Worm (Caenorhabditis elegans): ENCODE results near the gene T10B5.3.

T10B5.3 gene

DNA sequence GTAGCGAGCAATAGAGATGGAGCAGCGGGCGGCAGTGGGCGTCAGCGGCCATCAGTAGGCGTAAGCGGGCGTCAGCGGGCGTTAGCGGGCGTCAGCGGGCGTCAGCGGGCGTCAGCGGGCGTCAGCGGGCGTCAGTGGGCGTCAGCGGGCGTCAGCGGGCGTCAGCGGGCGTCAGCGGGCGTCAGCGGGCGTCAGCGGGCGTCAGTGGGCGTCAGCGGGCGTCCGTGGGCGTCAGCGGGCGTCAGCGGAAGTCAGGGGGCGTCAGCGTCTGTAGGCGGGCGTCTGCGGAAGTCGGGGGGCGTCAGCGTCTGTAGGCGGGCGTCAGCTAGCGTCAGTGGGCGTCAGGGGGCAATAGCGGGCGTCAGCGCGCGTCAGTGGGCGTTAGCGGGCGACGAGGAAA lies 19.6 kb downstream of the T10B5.3 start:
- TF ChIP-seq sptf-1 (tag; optimal IDR thresholded peaks at IDR 0.05), result peak; percentile 25

ce11 chrV:1848590-1848989 lies 21.0 kb downstream of the T10B5.3 start:
- TF ChIP-seq ham-2 (GFP tag; optimal IDR thresholded peaks at IDR 0.05) (peak; percentile 71), ceh-43 (GFP tag; optimal IDR thresholded peaks at IDR 0.05) (no peak)

DNA sequence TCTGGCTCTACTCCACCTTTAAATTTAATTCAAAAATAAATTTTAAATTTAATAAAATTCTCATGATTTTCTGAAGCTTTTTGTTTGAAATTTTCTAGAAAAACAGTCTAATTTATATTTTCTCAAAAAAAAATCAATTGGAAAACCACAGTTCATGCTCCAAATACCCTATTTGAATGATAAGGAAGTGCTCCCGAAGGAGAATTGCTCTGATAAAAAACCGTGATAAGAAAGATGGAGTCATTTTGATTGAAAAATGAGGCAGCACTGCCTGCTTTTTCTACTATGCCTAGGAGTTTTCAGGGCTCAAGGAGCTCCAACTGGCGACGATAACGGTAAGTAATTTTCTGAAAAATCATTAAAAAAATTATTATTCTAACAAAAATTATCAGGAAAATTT lies 23.6 kb downstream of the T10B5.3 start, which contains the start of gene T10B5.7:
Gene T10B5.7, plus strand, starts transcription at position 225 of the 400 bp plus-strand sequence.
- TF ChIP-seq unc-62 (GFP tag; optimal IDR thresholded peaks at IDR 0.05) (no peak), nhr-28 (tag; optimal IDR thresholded peaks at IDR 0.05) (no peak), sptf-1 (tag; optimal IDR thresholded peaks at IDR 0.05) (no peak), ceh-83 (GFP tag; optimal IDR thresholded peaks at IDR 0.05) (no peak), ham-2 (GFP tag; optimal IDR thresholded peaks at IDR 0.05) (no peak), elt-1 (tag; optimal IDR thresholded peaks at IDR 0.05; ENCODE audit: borderline replicate concordance, insufficient read depth) (no peak), nhr-76 (tag; optimal IDR thresholded peaks at IDR 0.05) (no peak), lsy-2 (tag; optimal IDR thresholded peaks at IDR 0.05) (no peak), lin-32 (GFP tag; optimal IDR thresholded peaks at IDR 0.05) (no peak), snpc-4 (tag; optimal IDR thresholded peaks at IDR 0.05) (no peak), sem-2 (GFP tag; optimal IDR thresholded peaks at IDR 0.05) (no peak), mep-1 (tag; optimal IDR thresholded peaks at IDR 0.05) (no peak), ceh-39 (tag; optimal IDR thresholded peaks at IDR 0.05) (no peak), unc-120 (tag; optimal IDR thresholded peaks at IDR 0.05; ENCODE audit: poor library complexity, severe bottlenecking) (no peak)

DNA sequence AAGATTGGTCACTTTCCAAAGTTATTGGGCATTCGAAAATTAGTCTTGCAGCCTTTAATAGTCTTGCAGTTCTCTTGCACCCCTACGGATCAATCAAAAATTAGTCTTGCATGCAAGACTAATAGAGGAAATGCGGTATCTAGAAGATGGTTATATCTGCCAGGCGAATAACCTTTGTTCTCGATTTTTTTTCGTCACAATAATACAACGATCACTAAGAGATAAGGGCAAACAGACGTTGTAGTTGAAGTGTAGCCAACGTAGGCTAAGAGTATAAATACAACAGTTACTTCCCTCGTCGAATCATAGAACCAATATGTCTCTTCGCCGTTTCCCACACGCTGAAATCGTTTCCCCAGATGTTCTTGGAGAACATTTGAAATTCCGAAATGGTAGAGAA lies 27.8 kb downstream of the T10B5.3 start, which contains the start of gene T10B5.8:
Gene T10B5.8, plus strand, starts transcription at position 301 of the 400 bp plus-strand sequence.
- no peak for TF ChIP-seq flh-1 (GFP tag; optimal IDR thresholded peaks at IDR 0.05)
- no peak for TF ChIP-seq ham-2 (GFP tag; optimal IDR thresholded peaks at IDR 0.05)
- no peak for TF ChIP-seq ceh-39 (tag; optimal IDR thresholded peaks at IDR 0.05)
- no peak for TF ChIP-seq bed-3 (GFP tag; optimal IDR thresholded peaks at IDR 0.05)
- no peak for TF ChIP-seq unc-62 (GFP tag; optimal IDR thresholded peaks at IDR 0.05)
- TF ChIP-seq sptf-1 (tag; optimal IDR thresholded peaks at IDR 0.05), result no peak
- TF ChIP-seq nhr-237 (tag; optimal IDR thresholded peaks at IDR 0.05), result no peak

DNA sequence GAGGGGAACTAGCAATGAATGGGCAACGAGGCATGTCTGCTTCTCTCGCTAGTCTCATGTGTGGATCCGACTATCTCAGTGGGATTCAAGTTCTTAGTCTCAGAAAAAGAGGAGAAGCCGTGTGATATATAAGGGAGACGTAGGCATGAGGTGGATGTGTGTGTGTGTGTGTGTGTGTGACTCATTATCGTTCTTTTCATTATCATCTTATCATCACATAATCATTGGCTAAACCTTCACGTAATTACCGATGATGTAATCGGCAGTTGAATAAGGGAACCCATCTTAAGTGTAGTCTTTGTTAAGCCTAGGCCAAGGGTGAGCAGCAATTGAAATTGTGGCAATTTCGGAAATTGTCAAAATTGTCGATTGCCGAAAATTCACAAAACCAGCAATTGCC lies 39.6 kb downstream of the T10B5.3 start, which contains the start of gene Y32G9B.1:
Gene Y32G9B.1, minus strand, starts transcription at position 101 of the 400 bp plus-strand sequence.
- no peak for TF ChIP-seq blmp-1 (tag; optimal IDR thresholded peaks at IDR 0.05)

DNA sequence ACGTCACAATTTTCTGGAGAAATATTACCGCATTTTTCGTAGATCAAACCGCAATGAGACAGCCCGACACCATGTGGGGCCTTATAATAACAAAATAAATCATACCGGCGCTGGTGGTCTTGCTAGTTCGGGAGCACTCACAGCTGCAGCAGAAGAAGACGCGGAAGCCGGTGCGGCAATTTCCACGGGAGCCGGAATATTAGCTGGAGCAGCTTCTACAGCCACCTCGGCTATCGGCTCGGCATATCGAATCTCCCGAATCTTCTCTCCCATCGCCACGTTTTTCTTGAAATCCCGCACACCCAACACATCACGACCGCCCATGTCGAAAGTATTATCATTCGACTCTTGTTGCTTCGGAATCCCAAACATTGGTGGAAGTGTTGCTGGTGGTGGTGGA lies 45.1 kb downstream of the T10B5.3 start:
- TF ChIP-seq bed-3 (GFP tag; optimal IDR thresholded peaks at IDR 0.05), result no peak
- TF ChIP-seq flh-1 (GFP tag; optimal IDR thresholded peaks at IDR 0.05), result no peak

ce11 chrV:1821287-1821686 lies 48.3 kb downstream of the T10B5.3 start, which contains the start of the genes gly-7 and mrpl-39:
Gene gly-7, minus strand, starts transcription at chrV:1821323.
Gene mrpl-39, plus strand, starts transcription at chrV:1821579.
- TF ChIP-seq cnd-1 (tag; optimal IDR thresholded peaks at IDR 0.05), result no peak
- TF ChIP-seq blmp-1 (tag; optimal IDR thresholded peaks at IDR 0.05), result peak; percentile 29
- TF ChIP-seq flh-1 (GFP tag; optimal IDR thresholded peaks at IDR 0.05), result no peak
- TF ChIP-seq lsy-2 (tag; optimal IDR thresholded peaks at IDR 0.05), result no peak
- no peak for TF ChIP-seq nhr-28 (tag; optimal IDR thresholded peaks at IDR 0.05)
- TF ChIP-seq snpc-4 (tag; optimal IDR thresholded peaks at IDR 0.05), result no peak
- peak; percentile 5 for TF ChIP-seq nhr-237 (tag; optimal IDR thresholded peaks at IDR 0.05)
- TF ChIP-seq nhr-76 (tag; optimal IDR thresholded peaks at IDR 0.05), result no peak
- TF ChIP-seq pha-4 (tag; optimal IDR thresholded peaks at IDR 0.05), result no peak
- no peak for TF ChIP-seq sem-2 (GFP tag; optimal IDR thresholded peaks at IDR 0.05)
- peak; percentile 29 for TF ChIP-seq mls-2 (tag; optimal IDR thresholded peaks at IDR 0.05)
- TF ChIP-seq tbx-8 (GFP tag; optimal IDR thresholded peaks at IDR 0.05), result no peak
- TF ChIP-seq zip-8 (tag; optimal IDR thresholded peaks at IDR 0.05), result no peak
- TF ChIP-seq unc-62 (GFP tag; optimal IDR thresholded peaks at IDR 0.05), result no peak
- TF ChIP-seq ces-1 (GFP tag; optimal IDR thresholded peaks at IDR 0.05), result no peak
- peak; percentile 31 for TF ChIP-seq drap-1 (GFP tag; optimal IDR thresholded peaks at IDR 0.05)
- TF ChIP-seq mab-5 (tag; optimal IDR thresholded peaks at IDR 0.05), result no peak
- TF ChIP-seq elt-1 (tag; optimal IDR thresholded peaks at IDR 0.05; ENCODE audit: borderline replicate concordance, insufficient read depth), result no peak
- TF ChIP-seq mep-1 (tag; optimal IDR thresholded peaks at IDR 0.05), result peak; percentile 5
- no peak for TF ChIP-seq unc-39 (tag; optimal IDR thresholded peaks at IDR 0.05)
- peak; percentile 17 for TF ChIP-seq bed-3 (GFP tag; optimal IDR thresholded peaks at IDR 0.05)
- no peak for TF ChIP-seq ceh-39 (tag; optimal IDR thresholded peaks at IDR 0.05)
- TF ChIP-seq sptf-1 (tag; optimal IDR thresholded peaks at IDR 0.05), result peak; percentile 73
- TF ChIP-seq hlh-1 (tag; optimal IDR thresholded peaks at IDR 0.05), result peak; percentile 40
- TF ChIP-seq ceh-83 (GFP tag; optimal IDR thresholded peaks at IDR 0.05), result no peak
- TF ChIP-seq lin-32 (GFP tag; optimal IDR thresholded peaks at IDR 0.05), result no peak
- TF ChIP-seq lin-13 (tag; optimal IDR thresholded peaks at IDR 0.05), result no peak
- no peak for TF ChIP-seq elt-3 (tag; optimal IDR thresholded peaks at IDR 0.05)
- TF ChIP-seq nhr-2 (tag; optimal IDR thresholded peaks at IDR 0.05), result no peak
- TF ChIP-seq unc-120 (tag; optimal IDR thresholded peaks at IDR 0.05; ENCODE audit: poor library complexity, severe bottlenecking), result peak; percentile 14
- no peak for TF ChIP-seq ztf-11 (tag; optimal IDR thresholded peaks at IDR 0.05)
- TF ChIP-seq ceh-43 (GFP tag; optimal IDR thresholded peaks at IDR 0.05), result no peak
- peak; percentile 48 for TF ChIP-seq M03D4.4 (tag; optimal IDR thresholded peaks at IDR 0.05)
- TF ChIP-seq ham-2 (GFP tag; optimal IDR thresholded peaks at IDR 0.05), result peak; percentile 14
- TF ChIP-seq nhr-12 (tag; optimal IDR thresholded peaks at IDR 0.05), result no peak
